Worm (Caenorhabditis elegans) whole organism, early embryonic: ENCODE measurements around the gene Y102A5C.27.

Source experiments
- B0310.2 ChIP-seq: sonication (generic microtip); optimal IDR thresholded peaks from 2 replicates; lab custom pipeline; 2016; ENCODE audit warnings: mild to moderate bottlenecking, missing genetic modification characterization, missing compliant biosample characterization
- F13C5.2 ChIP-seq: sonication (generic microtip); optimal IDR thresholded peaks from 2 replicates; lab custom pipeline; 2017; ENCODE audit warnings: mild to moderate bottlenecking, missing genetic modification characterization, inconsistent platforms, missing compliant biosample characterization
- aly-1 ChIP-seq: sonication (generic microtip); optimal IDR thresholded peaks from 2 replicates; lab custom pipeline; 2016; ENCODE audit warnings: missing genetic modification characterization, missing compliant biosample characterization
- ama-1 ChIP-seq: fragments of 150-350 bp; optimal IDR thresholded peaks from 2 replicates; lab custom pipeline; 2014
- ceh-13 ChIP-seq: fragments of 200-800 bp; sonication (Bioruptor generic); optimal IDR thresholded peaks from 2 replicates; lab custom pipeline; 2018; ENCODE audit warnings: mild to moderate bottlenecking, missing genetic modification characterization, missing compliant biosample characterization
- ceh-36 ChIP-seq: sonication (generic microtip); optimal IDR thresholded peaks from 2 replicates; lab custom pipeline; 2016; ENCODE audit warnings: missing genetic modification characterization, inconsistent platforms, missing compliant biosample characterization
- ets-7 ChIP-seq: sonication (generic microtip); optimal IDR thresholded peaks from 2 replicates; lab custom pipeline; 2016; ENCODE audit warnings: missing genotype, missing genetic modification characterization, missing compliant biosample characterization
- flt-1 ChIP-seq: fragments of 200-800 bp; sonication (Bioruptor generic); IDR thresholded peaks from 2 replicates; pipeline ENCODE4 v1.3.6; 2022; ENCODE audit warnings: missing genetic modification characterization, missing compliant biosample characterization
- hmbx-1 ChIP-seq: sonication (generic microtip); optimal IDR thresholded peaks from 2 replicates; lab custom pipeline; 2016; ENCODE audit warnings: mild to moderate bottlenecking, missing genetic modification characterization, missing compliant biosample characterization
- hmg-4 ChIP-seq: fragments of 200-800 bp; sonication (Bioruptor generic); optimal IDR thresholded peaks from 2 replicates; lab custom pipeline; 2018; ENCODE audit warnings: mild to moderate bottlenecking, missing genetic modification characterization, missing compliant biosample characterization
- hnd-1 ChIP-seq: sonication (generic microtip); optimal IDR thresholded peaks from 2 replicates; lab custom pipeline; 2016; ENCODE audit warnings: missing genetic modification characterization, missing compliant biosample characterization
- pes-1 ChIP-seq: fragments of 200-800 bp; sonication (Bioruptor generic); IDR thresholded peaks from 2 replicates; pipeline ENCODE4 v1.3.6; 2022; ENCODE audit warnings: missing genetic modification reagents, missing genetic modification characterization, missing compliant biosample characterization
- scrt-1 ChIP-seq: fragments of 200-800 bp; sonication (Bioruptor generic); IDR thresholded peaks from 2 replicates; pipeline ENCODE4 v1.3.6; 2022; ENCODE audit warnings: missing genetic modification characterization, missing compliant biosample characterization
- sea-1 ChIP-seq: fragments of 200-800 bp; sonication (Bioruptor generic); conservative IDR thresholded peaks from 2 replicates; pipeline ENCODE4 v1.3.6; 2022; ENCODE audit warnings: missing genetic modification characterization, missing compliant biosample characterization
- tbx-11 ChIP-seq: fragments of 200-800 bp; sonication (Bioruptor generic); IDR thresholded peaks from 2 replicates; pipeline ENCODE4 v1.3.6; 2022; ENCODE audit warnings: missing genetic modification characterization, missing compliant biosample characterization
- tbx-37 ChIP-seq: fragments of 200-800 bp; sonication (Bioruptor generic); conservative IDR thresholded peaks from 2 replicates; pipeline ENCODE4 v1.3.6; 2022; ENCODE audit warnings: missing genetic modification reagents, missing genetic modification characterization, missing compliant biosample characterization
- tra-4 ChIP-seq: sonication (generic microtip); optimal IDR thresholded peaks from 2 replicates; lab custom pipeline; 2017; ENCODE audit warnings: missing genetic modification characterization, missing compliant biosample characterization

Y102A5C.27 gene

ce11 chrV:16988614-16989013 lies at the start of gene Y102A5C.27:
Y102A5C.27 (minus strand) TSS chrV:16988714.
- no peak for TF ChIP-seq hmbx-1 (tag; lab: Kevin White, UChicago)
- TF ChIP-seq tbx-11 (GFP tag; lab: Robert Waterston, UW) = no peak
- TF ChIP-seq sea-1 (GFP tag; lab: Robert Waterston, UW) = no peak
- no peak for TF ChIP-seq ets-7 (tag; lab: Kevin White, UChicago)
- TF ChIP-seq tbx-37 (GFP tag; lab: Robert Waterston, UW) = no peak
- TF ChIP-seq tra-4 (tag; lab: Kevin White, UChicago) = no peak
- TF ChIP-seq ama-1 (lab: Kevin White, UChicago) = no peak
- TF ChIP-seq hnd-1 (tag; lab: Kevin White, UChicago) = no peak
- TF ChIP-seq B0310.2 = no peak
- TF ChIP-seq F13C5.2 (tag; lab: Kevin White, UChicago) = no peak
- no peak for TF ChIP-seq scrt-1 (GFP tag; lab: Robert Waterston, UW)
- TF ChIP-seq aly-1 (tag; lab: Kevin White, UChicago) = no peak
- no peak for TF ChIP-seq ceh-13
- no peak for TF ChIP-seq hmg-4 (GFP tag; lab: Kevin White, UChicago)
- TF ChIP-seq pes-1 = no peak
- TF ChIP-seq ceh-36 = no peak
- TF ChIP-seq flt-1 (GFP tag; lab: Robert Waterston, UW) = no peak

- TF ChIP-seq hmbx-1 (tag; lab: Kevin White, UChicago) (no peak), hmg-4 (GFP tag; lab: Kevin White, UChicago) (no peak), scrt-1 (GFP tag; lab: Robert Waterston, UW) (no peak), F13C5.2 (tag; lab: Kevin White, UChicago) (no peak), ceh-13 (no peak), tbx-37 (GFP tag; lab: Robert Waterston, UW) (no peak), flt-1 (GFP tag; lab: Robert Waterston, UW) (no peak), B0310.2 (no peak), sea-1 (GFP tag; lab: Robert Waterston, UW) (no peak), pes-1 (no peak), ceh-36 (no peak), ama-1 (lab: Kevin White, UChicago) (no peak), tra-4 (tag; lab: Kevin White, UChicago) (no peak)
Measured at ce11 chrV:17035850-17036249, 47.3 kb upstream of the Y102A5C.27 start, which contains the start of gene srz-94. srz-94 (minus strand) TSS chrV:17035950.

ce11 chrV:17030430-17030829 lies 41.9 kb upstream of the Y102A5C.27 start:
- TF ChIP-seq sea-1 (GFP tag; lab: Robert Waterston, UW) = no peak
- TF ChIP-seq aly-1 (tag; lab: Kevin White, UChicago) = no peak
- no peak for TF ChIP-seq tbx-11 (GFP tag; lab: Robert Waterston, UW)
- TF ChIP-seq B0310.2 = no peak
- no peak for TF ChIP-seq hmg-4 (GFP tag; lab: Kevin White, UChicago)
- no peak for TF ChIP-seq scrt-1 (GFP tag; lab: Robert Waterston, UW)
- TF ChIP-seq ceh-13 = no peak
- TF ChIP-seq hmbx-1 (tag; lab: Kevin White, UChicago) = no peak
- no peak for TF ChIP-seq hnd-1 (tag; lab: Kevin White, UChicago)
- no peak for TF ChIP-seq ets-7 (tag; lab: Kevin White, UChicago)

- TF ChIP-seq tbx-37 (GFP tag; lab: Robert Waterston, UW) (no peak), B0310.2 (no peak), hmg-4 (GFP tag; lab: Kevin White, UChicago) (no peak), scrt-1 (GFP tag; lab: Robert Waterston, UW) (no peak), tra-4 (tag; lab: Kevin White, UChicago) (no peak), flt-1 (GFP tag; lab: Robert Waterston, UW) (no peak), aly-1 (tag; lab: Kevin White, UChicago) (no peak)
Measured at ce11 chrV:17026289-17026688, 37.8 kb upstream of the Y102A5C.27 start, which contains the start of gene F49H6.15. F49H6.15 (minus strand) TSS chrV:17026389.

- TF ChIP-seq pes-1 (no peak), sea-1 (GFP tag; lab: Robert Waterston, UW) (no peak), B0310.2 (no peak), hmg-4 (GFP tag; lab: Kevin White, UChicago) (no peak), ets-7 (tag; lab: Kevin White, UChicago) (no peak), hmbx-1 (tag; lab: Kevin White, UChicago) (no peak), tbx-11 (GFP tag; lab: Robert Waterston, UW) (no peak), tbx-37 (GFP tag; lab: Robert Waterston, UW) (no peak), aly-1 (tag; lab: Kevin White, UChicago) (no peak), flt-1 (GFP tag; lab: Robert Waterston, UW) (no peak), ceh-13 (no peak), hnd-1 (tag; lab: Kevin White, UChicago) (no peak), F13C5.2 (tag; lab: Kevin White, UChicago) (no peak), scrt-1 (GFP tag; lab: Robert Waterston, UW) (no peak), tra-4 (tag; lab: Kevin White, UChicago) (no peak), ama-1 (lab: Kevin White, UChicago) (no peak), ceh-36 (no peak)
Measured at ce11 chrV:17022613-17023322, 34.3 kb upstream of the Y102A5C.27 start, which contains the start of the genes F49H6.8 and F49H6.5. F49H6.8 (minus strand) TSS chrV:17022663. F49H6.5 (plus strand) TSS chrV:17023241.

ce11 chrV:17021361-17021760 lies 32.8 kb upstream of the Y102A5C.27 start, which contains the start of gene F49H6.12:
F49H6.12 (minus strand) TSS chrV:17021461.
- TF ChIP-seq hnd-1 (tag; lab: Kevin White, UChicago) (no peak), hmbx-1 (tag; lab: Kevin White, UChicago) (no peak), ets-7 (tag; lab: Kevin White, UChicago) (no peak), pes-1 (no peak), B0310.2 (no peak), ceh-36 (no peak), ceh-13 (no peak), F13C5.2 (tag; lab: Kevin White, UChicago) (no peak), hmg-4 (GFP tag; lab: Kevin White, UChicago) (no peak), tbx-11 (GFP tag; lab: Robert Waterston, UW) (no peak), ama-1 (lab: Kevin White, UChicago) (no peak), tbx-37 (GFP tag; lab: Robert Waterston, UW) (no peak), scrt-1 (GFP tag; lab: Robert Waterston, UW) (no peak), flt-1 (GFP tag; lab: Robert Waterston, UW) (no peak), aly-1 (tag; lab: Kevin White, UChicago) (no peak)
